Worm (Caenorhabditis elegans): ENCODE measurements around the gene trpp-5.

ce11 chrII:12169487-12170128, 32.6 kb downstream of the trpp-5 start:
- TF ChIP-seq nhr-12 (tag; optimal IDR thresholded peaks at IDR 0.05) (no peak), nhr-28 (tag; optimal IDR thresholded peaks at IDR 0.05) (no peak), elt-1 (tag; optimal IDR thresholded peaks at IDR 0.05; ENCODE audit: borderline replicate concordance, insufficient read depth) (no peak), mls-2 (tag; optimal IDR thresholded peaks at IDR 0.05) (no peak), snpc-4 (tag; optimal IDR thresholded peaks at IDR 0.05) (no peak), unc-39 (tag; optimal IDR thresholded peaks at IDR 0.05) (no peak), lin-13 (tag; optimal IDR thresholded peaks at IDR 0.05) (no peak), ztf-11 (tag; optimal IDR thresholded peaks at IDR 0.05) (no peak), sptf-1 (tag; optimal IDR thresholded peaks at IDR 0.05) (no peak)

Measured in whole organism, mixed stage, embryonic.